Fruit fly (Drosophila melanogaster) whole organism, embryonic: ENCODE results near the gene CG11791.

Experiments used
- BEAF-32 ChIP-seq: fragments of 200-800 bp; sonication (Bioruptor generic); optimal IDR thresholded peaks from 3 replicates; lab custom pipeline; 2017; ENCODE audit warnings: missing biosample characterization, missing genetic modification characterization, mild to moderate bottlenecking, moderate library complexity, missing genetic modification reagents
- Bteb2 ChIP-seq: fragments of 200-800 bp; sonication (Bioruptor generic); optimal IDR thresholded peaks from 2 replicates; lab custom pipeline; 2016; ENCODE audit warnings: missing biosample characterization, missing genetic modification characterization
- CG11560 ChIP-seq: fragments of 200-800 bp; sonication (Bioruptor generic); IDR thresholded peaks from 3 replicates; pipeline ENCODE4 v1.3.6; 2022; ENCODE audit warnings: missing biosample characterization, missing genetic modification characterization
- CG1233 ChIP-seq: fragments of 200-800 bp; sonication (Bioruptor generic); optimal IDR thresholded peaks from 4 replicates; lab custom pipeline; 2018; ENCODE audit warnings: missing biosample characterization, mild to moderate bottlenecking, missing genetic modification characterization
- CG12744 ChIP-seq: fragments of 200-800 bp; sonication (Bioruptor generic); optimal IDR thresholded peaks from 2 replicates; lab custom pipeline; 2016; ENCODE audit warnings: missing biosample characterization, missing genetic modification characterization
- CG12769 ChIP-seq: fragments of 200-800 bp; sonication (Bioruptor generic); optimal IDR thresholded peaks from 2 replicates; lab custom pipeline; 2019; ENCODE audit warnings: missing biosample characterization, mild to moderate bottlenecking, missing genetic modification characterization, moderate library complexity
- CG13775 ChIP-seq: fragments of 200-800 bp; sonication (Bioruptor generic); optimal IDR thresholded peaks from 3 replicates; lab custom pipeline; 2017; ENCODE audit warnings: missing biosample characterization, mild to moderate bottlenecking, missing genetic modification characterization
- CG14441 ChIP-seq: fragments of 200-800 bp; sonication (Bioruptor generic); IDR thresholded peaks from 2 replicates; pipeline ENCODE4 v1.3.6; 2022; ENCODE audit warnings: missing biosample characterization, missing genetic modification characterization
- CG15011 ChIP-seq: fragments of 200-800 bp; sonication (Bioruptor generic); optimal IDR thresholded peaks from 3 replicates; lab custom pipeline; 2018; ENCODE audit warnings: missing biosample characterization, mild to moderate bottlenecking, missing genetic modification characterization
- CG1647 ChIP-seq: fragments of 200-800 bp; sonication (Bioruptor generic); optimal IDR thresholded peaks from 3 replicates; lab custom pipeline; 2016; ENCODE audit warnings: missing biosample characterization, missing genetic modification characterization
- CG16813 ChIP-seq: fragments of 200-800 bp; sonication (Bioruptor generic); IDR thresholded peaks from 3 replicates; pipeline ENCODE4 v1.3.6; 2022; ENCODE audit warnings: missing biosample characterization, missing genetic modification characterization; ENCODE audit not compliant: partially characterized antibody
- CG17359 ChIP-seq: fragments of 200-800 bp; sonication (Bioruptor generic); optimal IDR thresholded peaks from 3 replicates; lab custom pipeline; 2018; ENCODE audit warnings: missing biosample characterization, mild to moderate bottlenecking, missing genetic modification characterization, moderate library complexity
- CG17912 ChIP-seq: fragments of 200-800 bp; sonication (Bioruptor generic); optimal IDR thresholded peaks from 2 replicates; lab custom pipeline; 2018; ENCODE audit warnings: missing biosample characterization, mild to moderate bottlenecking, missing genetic modification characterization
- CG32772 ChIP-seq: fragments of 200-800 bp; sonication (Bioruptor generic); IDR thresholded peaks from 2 replicates; pipeline ENCODE4 v1.3.6; 2022; ENCODE audit warnings: missing biosample characterization, missing genetic modification characterization
- CG3281 ChIP-seq: fragments of 200-800 bp; sonication (Bioruptor generic); optimal IDR thresholded peaks from 3 replicates; lab custom pipeline; 2017; ENCODE audit warnings: missing biosample characterization, mild to moderate bottlenecking, missing genetic modification characterization
- CG3847 ChIP-seq: fragments of 200-800 bp; sonication (Bioruptor generic); IDR thresholded peaks from 2 replicates; pipeline ENCODE4 v1.3.6; 2022; ENCODE audit warnings: missing biosample characterization, missing genetic modification characterization
- CG6791 ChIP-seq: fragments of 200-800 bp; sonication (Bioruptor generic); IDR thresholded peaks from 3 replicates; pipeline ENCODE4 v1.3.6; 2022; ENCODE audit warnings: missing biosample characterization, missing genetic modification characterization; ENCODE audit not compliant: partially characterized antibody
- CG8388 ChIP-seq: fragments of 200-800 bp; sonication (Bioruptor generic); optimal IDR thresholded peaks from 2 replicates; lab custom pipeline; 2019; ENCODE audit warnings: missing biosample characterization, mild to moderate bottlenecking, missing genetic modification characterization, moderate library complexity
- CG8478 ChIP-seq: fragments of >200 bp; optimal IDR thresholded peaks from 2 replicates; lab custom pipeline; 2018
- Dll ChIP-seq: fragments of 200-800 bp; sonication (Bioruptor generic); IDR thresholded peaks from 4 replicates; pipeline ENCODE4 v1.3.6; 2022; ENCODE audit warnings: missing biosample characterization, missing genetic modification characterization; ENCODE audit not compliant: partially characterized antibody
- Dref ChIP-seq: fragments of 200-800 bp; sonication (Bioruptor generic); IDR thresholded peaks from 2 replicates; pipeline ENCODE4 v1.3.6; 2022; ENCODE audit warnings: missing biosample characterization, missing genetic modification characterization
- E2f2 ChIP-seq: fragments of 200-800 bp; sonication (Bioruptor generic); IDR thresholded peaks from 2 replicates; pipeline ENCODE4 v1.3.6; 2022; ENCODE audit warnings: missing biosample characterization, missing genetic modification characterization
- Ets65A ChIP-seq: fragments of 200-800 bp; sonication (Bioruptor generic); peaks from one replicate; lab custom pipeline; 2016; ENCODE audit warnings: missing biosample characterization, missing genetic modification characterization
- GATAe ChIP-seq: fragments of 200-800 bp; sonication (Bioruptor generic); conservative IDR thresholded peaks from 2 replicates; pipeline ENCODE4 v1.3.6; 2022; ENCODE audit warnings: missing biosample characterization, missing genetic modification characterization
- HLH3B ChIP-seq: fragments of 200-800 bp; sonication (Bioruptor generic); IDR thresholded peaks from 2 replicates; pipeline ENCODE4 v1.3.6; 2022; ENCODE audit warnings: missing biosample characterization, missing genetic modification characterization
- Hr3 ChIP-seq: fragments of 200-800 bp; sonication (Bioruptor generic); optimal IDR thresholded peaks from 3 replicates; lab custom pipeline; 2016; ENCODE audit warnings: missing biosample characterization, missing genetic modification characterization
- Hr78 ChIP-seq, 2 experiments: fragments of 200-800 bp in 1 of 2; fragments of >200 bp in 1 of 2; sonication (Bioruptor generic) in 1 of 2; optimal IDR thresholded peaks; 2 replicates each; lab custom pipeline; 2017 to 2019; ENCODE audit warnings: missing biosample characterization in 2 of 2, missing genetic modification characterization in 2 of 2, mild to moderate bottlenecking in 1 of 2, moderate library complexity in 1 of 2
- Lhr ChIP-seq: fragments of 200-800 bp; sonication (Bioruptor generic); optimal IDR thresholded peaks from 3 replicates; lab custom pipeline; 2017; ENCODE audit warnings: mild to moderate bottlenecking, missing biosample characterization, missing genetic modification reagents, missing genetic modification characterization
- Med ChIP-seq: fragments of 200-800 bp; sonication (Bioruptor generic); peaks from one replicate; lab custom pipeline; 2016; ENCODE audit warnings: missing biosample characterization, missing genetic modification characterization, mild to moderate bottlenecking, inconsistent platforms, moderate library complexity
- Meics ChIP-seq: fragments of 200-800 bp; sonication (Bioruptor generic); optimal IDR thresholded peaks from 2 replicates; lab custom pipeline; 2017; ENCODE audit warnings: missing biosample characterization, mild to moderate bottlenecking, missing genetic modification characterization
- Sox100B ChIP-seq: fragments of 200-800 bp; sonication (Bioruptor generic); optimal IDR thresholded peaks from 3 replicates; lab custom pipeline; 2018; ENCODE audit warnings: missing biosample characterization, mild to moderate bottlenecking, missing genetic modification characterization
- Xrp1 ChIP-seq: fragments of 200-800 bp; sonication (Bioruptor generic); IDR thresholded peaks from 2 replicates; pipeline ENCODE4 v1.3.6; 2022; ENCODE audit warnings: missing biosample characterization, missing genetic modification characterization
- ash1 ChIP-seq: fragments of 200-800 bp; sonication (Bioruptor generic); optimal IDR thresholded peaks from 2 replicates; lab custom pipeline; 2018; ENCODE audit warnings: missing biosample characterization, mild to moderate bottlenecking, missing genetic modification characterization
- da ChIP-seq: fragments of 200-800 bp; sonication (Bioruptor generic); optimal IDR thresholded peaks from 2 replicates; lab custom pipeline; 2016; ENCODE audit warnings: missing biosample characterization, missing genetic modification characterization
- dysf ChIP-seq: fragments of 200-800 bp; sonication (Bioruptor generic); IDR thresholded peaks from 3 replicates; pipeline ENCODE4 v1.3.6; 2022; ENCODE audit warnings: missing biosample characterization, missing genetic modification characterization
- ewg ChIP-seq: fragments of 200-800 bp; sonication (Bioruptor generic); optimal IDR thresholded peaks from 3 replicates; lab custom pipeline; 2017; ENCODE audit warnings: mild to moderate bottlenecking, missing biosample characterization, missing genetic modification reagents, missing genetic modification characterization
- gfzf ChIP-seq: fragments of 200-800 bp; sonication (Bioruptor generic); optimal IDR thresholded peaks from 2 replicates; lab custom pipeline; 2016; ENCODE audit warnings: missing biosample characterization, mild to moderate bottlenecking, missing genetic modification characterization, moderate library complexity
- hkb ChIP-seq, 2 experiments: fragments of 200-800 bp in 1 of 2; fragments of >200 bp in 1 of 2; sonication (Bioruptor generic) in 1 of 2; IDR thresholded peaks in 1 of 2; optimal IDR thresholded peaks in 1 of 2; 2 replicates each; pipeline versions ENCODE4 v1.3.6 to Lab custom; 2017 to 2022; ENCODE audit warnings: missing biosample characterization in 1 of 2, missing genetic modification characterization in 1 of 2
- lbe ChIP-seq: fragments of 200-800 bp; sonication (Bioruptor generic); optimal IDR thresholded peaks from 2 replicates; lab custom pipeline; 2016; ENCODE audit warnings: missing biosample characterization, mild to moderate bottlenecking, missing genetic modification characterization
- lilli ChIP-seq: fragments of 200-800 bp; sonication (Bioruptor generic); optimal IDR thresholded peaks from 3 replicates; lab custom pipeline; 2016; ENCODE audit warnings: missing biosample characterization, missing genetic modification characterization
- mam ChIP-seq: fragments of 200-800 bp; sonication (Bioruptor generic); optimal IDR thresholded peaks from 3 replicates; lab custom pipeline; 2016; ENCODE audit warnings: missing biosample characterization, missing genetic modification characterization
- nmo ChIP-seq: fragments of 200-800 bp; sonication (Bioruptor generic); optimal IDR thresholded peaks from 2 replicates; lab custom pipeline; 2018; ENCODE audit warnings: missing biosample characterization, mild to moderate bottlenecking, missing genetic modification characterization, moderate library complexity
- psq ChIP-seq: fragments of 200-800 bp; sonication (Bioruptor generic); optimal IDR thresholded peaks from 2 replicates; lab custom pipeline; 2017; ENCODE audit warnings: missing biosample characterization, missing genetic modification characterization
- ssp ChIP-seq: fragments of 200-800 bp; sonication (Bioruptor generic); IDR thresholded peaks from 2 replicates; pipeline ENCODE4 v1.3.6; 2022; ENCODE audit warnings: missing biosample characterization, missing genetic modification characterization
- stwl ChIP-seq: fragments of 200-800 bp; sonication (Bioruptor generic); optimal IDR thresholded peaks from 3 replicates; lab custom pipeline; 2018; ENCODE audit warnings: missing biosample characterization, mild to moderate bottlenecking, missing genetic modification characterization, moderate library complexity
- trem ChIP-seq: fragments of 200-800 bp; optimal IDR thresholded peaks from 3 replicates; lab custom pipeline; 2019; ENCODE audit warnings: missing biosample characterization, mild to moderate bottlenecking, missing genetic modification characterization, moderate library complexity
- usp ChIP-seq: fragments of >200 bp; optimal IDR thresholded peaks from 2 replicates; lab custom pipeline; 2017; ENCODE audit warnings: missing biosample characterization, missing genetic modification characterization
- zfh1 ChIP-seq: fragments of 200-800 bp; sonication (Bioruptor generic); IDR thresholded peaks from 3 replicates; pipeline ENCODE4 v1.3.6; 2022; ENCODE audit warnings: missing biosample characterization, missing genetic modification characterization
- zfh2 ChIP-seq: fragments of 200-800 bp; sonication (Bioruptor generic); optimal IDR thresholded peaks from 2 replicates; lab custom pipeline; 2016; ENCODE audit warnings: missing biosample characterization, missing genetic modification characterization

CG11791 gene

dm6 chr3R:25054451-25055188 is 5.2 kb downstream of the CG11791 start, which contains the start of gene CG31109 (continued):
- TF ChIP-seq gfzf (GFP tag; lab: Kevin White, UChicago) (peak; percentile 36), stwl (tag; lab: Kevin White, UChicago) (peak; percentile 77), zfh1 (GFP tag; lab: Robert Waterston, UW) (no peak), Xrp1 (GFP tag; lab: Robert Waterston, UW) (0 out of 2 replicates have a peak, but pooled peaks have one; percentile 8), nmo (peak; percentile 35), CG3847 (GFP tag; lab: Robert Waterston, UW) (peak; percentile 37; the same call in 1 of the 2 replicates), Dref (peak; percentile 78), CG16813 (GFP tag; lab: Robert Waterston, UW) (peak; percentile 56; the same call in 2 of the 3 replicates), CG8478 (no peak), Sox100B (GFP tag; lab: Kevin White, UChicago) (no peak), Med (GFP tag; lab: Kevin White, UChicago) (peak; percentile 74), Meics (peak; percentile 20), CG13775 (peak; percentile 17), CG11560 (tag; lab: Robert Waterston, UW) (no peak), GATAe (GFP tag; lab: Robert Waterston, UW) (no peak), psq (no peak), CG1647 (no peak), Lhr (GFP tag; lab: Kevin White, UChicago) (peak; percentile 31), CG3281 (GFP tag; lab: Kevin White, UChicago) (no peak), CG32772 (GFP tag; lab: Robert Waterston, UW) (no peak), CG15011 (no peak), HLH3B (GFP tag; lab: Robert Waterston, UW) (no peak), hkb (optimal IDR thresholded peaks at IDR 0.05; lab: Kevin White, UChicago) (no peak), hkb (GFP tag; IDR thresholded peaks at IDR 0.05; lab: Robert Waterston, UW) (no peak), Hr3 (GFP tag; lab: Kevin White, UChicago) (no peak), trem (peak; percentile 80), CG17359 (tag; lab: Kevin White, UChicago) (peak; percentile 2), lbe (GFP tag; lab: Kevin White, UChicago) (no peak), Hr78 (GFP tag; optimal IDR thresholded peaks at IDR 0.05; lab: Kevin White, UChicago) (no peak), CG14441 (GFP tag; lab: Robert Waterston, UW) (0 out of 2 replicates have a peak, but pooled peaks have one; percentile 17), BEAF-32 (GFP tag; lab: Kevin White, UChicago) (peak; percentile 71), lilli (peak; percentile 60), CG17912 (no peak), E2f2 (GFP tag; lab: Robert Waterston, UW) (peak; percentile 82), CG12744 (GFP tag; lab: Kevin White, UChicago) (no peak), da (GFP tag; lab: Kevin White, UChicago) (no peak), ash1 (GFP tag; lab: Kevin White, UChicago) (no peak), dysf (GFP tag; lab: Robert Waterston, UW) (no peak), Dll (peak; percentile 50; the same call in 1 of the 4 replicates), CG8388 (peak; percentile 5), zfh2 (peak; percentile 28), Ets65A (no peak), ewg (GFP tag; lab: Kevin White, UChicago) (no peak), Bteb2 (peak; percentile 7), mam (peak; percentile 43), CG6791 (GFP tag; lab: Robert Waterston, UW) (peak; percentile 37; the same call in 1 of the 3 replicates), CG1233 (GFP tag; lab: Kevin White, UChicago) (no peak), ssp (GFP tag; lab: Robert Waterston, UW) (no peak), usp (GFP tag; lab: Kevin White, UChicago) (no peak), CG12769 (tag; lab: Kevin White, UChicago) (no peak)
